Fruit fly (Drosophila melanogaster) whole organism, embryonic: ENCODE measurements around the gene Gnpat.

Source experiments
- CG1024 ChIP-seq: fragments of 200-800 bp; sonication (Bioruptor generic); IDR thresholded peaks from 2 replicates; pipeline ENCODE4 v1.3.6; 2022; ENCODE audit warnings: missing biosample characterization, missing genetic modification characterization
- CG11456 ChIP-seq: fragments of 200-800 bp; sonication (Bioruptor generic); IDR thresholded peaks from 3 replicates; pipeline ENCODE4 v1.3.6; 2022; ENCODE audit warnings: missing biosample characterization, missing genetic modification characterization
- CG11560 ChIP-seq: fragments of 200-800 bp; sonication (Bioruptor generic); IDR thresholded peaks from 3 replicates; pipeline ENCODE4 v1.3.6; 2022; ENCODE audit warnings: missing biosample characterization, missing genetic modification characterization
- CG15269 ChIP-seq: fragments of 200-800 bp; sonication (Bioruptor generic); optimal IDR thresholded peaks from 2 replicates; lab custom pipeline; 2018; ENCODE audit warnings: missing biosample characterization, mild to moderate bottlenecking, missing genetic modification characterization, moderate library complexity
- CG15601 ChIP-seq: fragments of 200-800 bp; sonication (Bioruptor generic); optimal IDR thresholded peaks from 3 replicates; lab custom pipeline; 2019; ENCODE audit warnings: missing biosample characterization, mild to moderate bottlenecking, missing genetic modification characterization, moderate library complexity
- CG15696 ChIP-seq: fragments of 200-800 bp; sonication (Bioruptor generic); optimal IDR thresholded peaks from 2 replicates; lab custom pipeline; 2019; ENCODE audit warnings: missing biosample characterization, mild to moderate bottlenecking, missing genetic modification characterization, moderate library complexity
- CG17568 ChIP-seq: fragments of 200-800 bp; sonication (Bioruptor generic); optimal IDR thresholded peaks from 2 replicates; lab custom pipeline; 2018; ENCODE audit warnings: missing biosample characterization, mild to moderate bottlenecking, missing genetic modification characterization, moderate library complexity
- CG18262 ChIP-seq: fragments of 200-800 bp; optimal IDR thresholded peaks from 3 replicates; lab custom pipeline; 2019; ENCODE audit warnings: missing biosample characterization, mild to moderate bottlenecking, missing genetic modification characterization, moderate library complexity
- CG32767 ChIP-seq: fragments of 200-800 bp; sonication (Bioruptor generic); IDR thresholded peaks from 2 replicates; pipeline ENCODE4 v1.3.6; 2022; ENCODE audit warnings: missing biosample characterization, missing genetic modification characterization
- CG3407 ChIP-seq: fragments of 200-800 bp; sonication (Bioruptor generic); optimal IDR thresholded peaks from 2 replicates; lab custom pipeline; 2018; ENCODE audit warnings: missing biosample characterization, mild to moderate bottlenecking, missing genetic modification characterization
- CG4282 ChIP-seq: fragments of 200-800 bp; sonication (Bioruptor generic); optimal IDR thresholded peaks from 2 replicates; lab custom pipeline; 2016; ENCODE audit warnings: missing biosample characterization, missing genetic modification characterization
- CG4617 ChIP-seq: fragments of 200-800 bp; sonication (Bioruptor generic); optimal IDR thresholded peaks from 3 replicates; lab custom pipeline; 2016; ENCODE audit warnings: missing biosample characterization, missing genetic modification characterization, borderline replicate concordance
- CG4730 ChIP-seq: fragments of 200-800 bp; sonication (Bioruptor generic); IDR thresholded peaks from 2 replicates; pipeline ENCODE4 v1.3.6; 2022; ENCODE audit warnings: missing biosample characterization, missing genetic modification characterization
- CG6254 ChIP-seq: fragments of 200-800 bp; sonication (Bioruptor generic); optimal IDR thresholded peaks from 3 replicates; lab custom pipeline; 2017; ENCODE audit warnings: mild to moderate bottlenecking, missing biosample characterization, missing genetic modification reagents, missing genetic modification characterization
- CG7271 ChIP-seq: fragments of 200-800 bp; sonication (Bioruptor generic); optimal IDR thresholded peaks from 2 replicates; lab custom pipeline; 2018; ENCODE audit warnings: missing biosample characterization, mild to moderate bottlenecking, missing genetic modification characterization, moderate library complexity
- CG7987 ChIP-seq: fragments of 200-800 bp; sonication (Bioruptor generic); optimal IDR thresholded peaks from 2 replicates; lab custom pipeline; 2018; ENCODE audit warnings: missing biosample characterization, mild to moderate bottlenecking, missing genetic modification characterization, moderate library complexity
- CG9215 ChIP-seq: fragments of 200-800 bp; sonication (Bioruptor generic); IDR thresholded peaks from 2 replicates; pipeline ENCODE4 v1.3.6; 2022; ENCODE audit warnings: missing biosample characterization, missing genetic modification characterization
- CG9437 ChIP-seq: fragments of 200-800 bp; sonication (Bioruptor generic); optimal IDR thresholded peaks from 2 replicates; lab custom pipeline; 2018; ENCODE audit warnings: missing biosample characterization, mild to moderate bottlenecking, missing genetic modification characterization
- CG9727 ChIP-seq: fragments of 200-800 bp; sonication (Bioruptor generic); optimal IDR thresholded peaks from 3 replicates; lab custom pipeline; 2017; ENCODE audit warnings: missing biosample characterization, mild to moderate bottlenecking, missing genetic modification characterization
- CkIIα-i1 ChIP-seq: fragments of 200-800 bp; sonication (Bioruptor generic); IDR thresholded peaks from 2 replicates; pipeline ENCODE4 v1.3.6; 2022; ENCODE audit warnings: missing biosample characterization, missing genetic modification characterization
- Deaf1 ChIP-seq: fragments of 200-800 bp; optimal IDR thresholded peaks from 3 replicates; lab custom pipeline; 2019; ENCODE audit warnings: missing biosample characterization, mild to moderate bottlenecking, missing genetic modification characterization, moderate library complexity
- Dek ChIP-seq: fragments of 200-800 bp; sonication (Bioruptor generic); optimal IDR thresholded peaks from 3 replicates; lab custom pipeline; 2019; ENCODE audit warnings: missing biosample characterization, mild to moderate bottlenecking, missing genetic modification characterization, moderate library complexity
- Dref ChIP-seq: fragments of 200-800 bp; sonication (Bioruptor generic); IDR thresholded peaks from 2 replicates; pipeline ENCODE4 v1.3.6; 2022; ENCODE audit warnings: missing biosample characterization, missing genetic modification characterization
- Hey ChIP-seq: fragments of 200-800 bp; sonication (Bioruptor generic); optimal IDR thresholded peaks from 3 replicates; lab custom pipeline; 2018; ENCODE audit warnings: missing biosample characterization, mild to moderate bottlenecking, missing genetic modification characterization
- Six4 ChIP-seq: fragments of 200-800 bp; sonication (Bioruptor generic); optimal IDR thresholded peaks from 2 replicates; lab custom pipeline; 2016; ENCODE audit warnings: missing biosample characterization, missing genetic modification characterization
- Usf ChIP-seq: fragments of 200-800 bp; sonication (Bioruptor generic); optimal IDR thresholded peaks from 2 replicates; lab custom pipeline; 2017; ENCODE audit warnings: missing genotype, missing biosample characterization, missing genetic modification characterization
- ara ChIP-seq: fragments of 200-800 bp; sonication (Bioruptor generic); IDR thresholded peaks from 2 replicates; pipeline ENCODE4 v1.3.6; 2022; ENCODE audit warnings: missing biosample characterization, missing genetic modification characterization
- bigmax ChIP-seq: fragments of 200-800 bp; sonication (Bioruptor generic); optimal IDR thresholded peaks from 2 replicates; lab custom pipeline; 2018; ENCODE audit warnings: missing biosample characterization, mild to moderate bottlenecking, missing genetic modification characterization
- cad ChIP-seq: fragments of >200 bp; optimal IDR thresholded peaks from 2 replicates; lab custom pipeline; 2017; ENCODE audit warnings: missing biosample characterization, missing genetic modification characterization
- chn ChIP-seq: fragments of 200-800 bp; sonication (Bioruptor generic); optimal IDR thresholded peaks from 2 replicates; lab custom pipeline; 2016; ENCODE audit warnings: missing biosample characterization, missing genetic modification characterization
- ci ChIP-seq: fragments of 200-800 bp; sonication (Bioruptor generic); IDR thresholded peaks from 3 replicates; pipeline ENCODE4 v1.3.6; 2022; ENCODE audit warnings: missing biosample characterization, missing genetic modification characterization
- ems ChIP-seq: fragments of 200-800 bp; sonication (Bioruptor generic); optimal IDR thresholded peaks from 3 replicates; lab custom pipeline; 2016; ENCODE audit warnings: missing biosample characterization, missing genetic modification characterization
- ewg ChIP-seq: fragments of 200-800 bp; sonication (Bioruptor generic); optimal IDR thresholded peaks from 3 replicates; lab custom pipeline; 2017; ENCODE audit warnings: mild to moderate bottlenecking, missing biosample characterization, missing genetic modification reagents, missing genetic modification characterization
- eyg ChIP-seq: fragments of 200-800 bp; sonication (Bioruptor generic); optimal IDR thresholded peaks from 3 replicates; lab custom pipeline; 2016; ENCODE audit warnings: missing biosample characterization, missing genetic modification characterization
- gem ChIP-seq: fragments of 200-800 bp; sonication (Bioruptor generic); optimal IDR thresholded peaks from 2 replicates; lab custom pipeline; 2019; ENCODE audit warnings: missing biosample characterization, mild to moderate bottlenecking, missing genetic modification characterization, moderate library complexity
- gfzf ChIP-seq: fragments of 200-800 bp; sonication (Bioruptor generic); optimal IDR thresholded peaks from 2 replicates; lab custom pipeline; 2016; ENCODE audit warnings: missing biosample characterization, mild to moderate bottlenecking, missing genetic modification characterization, moderate library complexity
- ham ChIP-seq: fragments of 200-800 bp; sonication (Bioruptor generic); IDR thresholded peaks from 2 replicates; pipeline ENCODE4 v1.3.6; 2022; ENCODE audit warnings: missing biosample characterization, missing genetic modification characterization
- knrl ChIP-seq: fragments of 200-800 bp; sonication (Bioruptor generic); IDR thresholded peaks from 3 replicates; pipeline ENCODE4 v1.3.6; 2022; ENCODE audit warnings: missing biosample characterization, missing genetic modification characterization; ENCODE audit not compliant: partially characterized antibody
- lilli ChIP-seq: fragments of 200-800 bp; sonication (Bioruptor generic); optimal IDR thresholded peaks from 3 replicates; lab custom pipeline; 2016; ENCODE audit warnings: missing biosample characterization, missing genetic modification characterization
- lmd ChIP-seq: fragments of 200-800 bp; sonication (Bioruptor generic); IDR thresholded peaks from 2 replicates; pipeline ENCODE4 v1.3.6; 2022; ENCODE audit warnings: missing biosample characterization, missing genetic modification characterization
- luna ChIP-seq: fragments of 200-800 bp; sonication (Bioruptor generic); optimal IDR thresholded peaks from 2 replicates; lab custom pipeline; 2016; ENCODE audit warnings: missing biosample characterization, missing genetic modification characterization
- pb ChIP-seq: fragments of 200-800 bp; sonication (Bioruptor generic); optimal IDR thresholded peaks from 3 replicates; lab custom pipeline; 2016; ENCODE audit warnings: missing biosample characterization, missing genetic modification characterization
- pfk ChIP-seq: fragments of 200-800 bp; sonication (Bioruptor generic); optimal IDR thresholded peaks from 2 replicates; lab custom pipeline; 2018; ENCODE audit warnings: missing biosample characterization, mild to moderate bottlenecking, missing genetic modification characterization, moderate library complexity
- pita ChIP-seq: fragments of 200-800 bp; sonication (Bioruptor generic); optimal IDR thresholded peaks from 2 replicates; lab custom pipeline; 2017; ENCODE audit warnings: missing biosample characterization, mild to moderate bottlenecking, missing genetic modification characterization
- pnt ChIP-seq: fragments of 200-800 bp; sonication (Bioruptor generic); optimal IDR thresholded peaks from 3 replicates; lab custom pipeline; 2016; ENCODE audit warnings: missing biosample characterization, missing genetic modification characterization
- run ChIP-seq: fragments of 200-800 bp; sonication (Bioruptor generic); optimal IDR thresholded peaks from 3 replicates; lab custom pipeline; 2018; ENCODE audit warnings: missing biosample characterization, mild to moderate bottlenecking, missing genetic modification characterization
- schlank ChIP-seq: fragments of 200-800 bp; sonication (Bioruptor generic); optimal IDR thresholded peaks from 2 replicates; lab custom pipeline; 2018; ENCODE audit warnings: missing biosample characterization, mild to moderate bottlenecking, missing genetic modification characterization
- sima ChIP-seq: fragments of 200-800 bp; sonication (Bioruptor generic); optimal IDR thresholded peaks from 2 replicates; lab custom pipeline; 2016; ENCODE audit warnings: missing biosample characterization, missing genetic modification characterization
- slou ChIP-seq: fragments of 200-800 bp; sonication (Bioruptor generic); optimal IDR thresholded peaks from 3 replicates; lab custom pipeline; 2016; ENCODE audit warnings: missing biosample characterization, missing genetic modification characterization
- sr ChIP-seq: fragments of 200-800 bp; sonication (Bioruptor generic); IDR thresholded peaks from 3 replicates; pipeline ENCODE4 v1.3.6; 2022; ENCODE audit warnings: missing biosample characterization, missing genetic modification characterization
- trh ChIP-seq: fragments of 200-800 bp; sonication (Bioruptor generic); optimal IDR thresholded peaks from 2 replicates; lab custom pipeline; 2016; ENCODE audit warnings: missing biosample characterization, missing genetic modification characterization
- z ChIP-seq: fragments of 200-800 bp; sonication (Bioruptor generic); IDR thresholded peaks from 3 replicates; pipeline ENCODE4 v1.3.6; 2022; ENCODE audit warnings: missing biosample characterization, missing genetic modification characterization

Gnpat gene

DNA sequence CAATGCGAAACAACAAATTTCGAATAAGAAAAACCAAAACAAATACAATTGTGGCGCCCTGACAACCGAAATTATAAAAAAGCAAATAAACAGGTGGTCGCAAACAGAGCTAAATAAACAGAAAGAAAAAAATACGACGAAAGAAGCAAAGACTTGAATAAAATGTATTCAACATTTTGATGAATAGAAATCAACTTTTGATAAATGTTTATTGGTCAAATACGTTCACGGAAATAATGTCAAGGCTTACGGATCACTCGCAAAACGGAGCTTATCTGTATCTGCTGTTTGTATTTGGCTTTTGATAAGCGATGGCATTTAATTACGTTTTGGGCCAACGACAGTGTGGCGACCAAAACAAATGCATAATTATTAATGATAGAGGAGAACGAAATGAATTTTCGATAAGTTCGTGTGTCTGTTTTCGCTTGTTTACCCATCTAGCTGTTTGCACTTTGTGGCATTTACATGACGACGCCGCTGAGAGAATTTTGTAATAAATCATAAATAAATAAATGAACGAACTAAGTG is 37.5 kb downstream of the Gnpat start (continued):
- TF ChIP-seq CG9727 (GFP tag; lab: Kevin White, UChicago) (peak; percentile 74), CG15696 (tag; lab: Kevin White, UChicago) (peak; percentile 83), bigmax (GFP tag; lab: Kevin White, UChicago) (no peak), trh (no peak), pnt (GFP tag; lab: Kevin White, UChicago) (no peak), pfk (GFP tag; lab: Kevin White, UChicago) (peak; percentile 6), CG17568 (GFP tag; lab: Kevin White, UChicago) (peak; percentile 86), ems (GFP tag; lab: Kevin White, UChicago) (no peak), lilli (no peak), sima (GFP tag; lab: Kevin White, UChicago) (peak; percentile 12), eyg (GFP tag; lab: Kevin White, UChicago) (peak; percentile 50), ci (peak; percentile 54), pita (GFP tag; lab: Kevin White, UChicago) (no peak), chn (no peak), CG7987 (GFP tag; lab: Kevin White, UChicago) (peak; percentile 37), CG4282 (GFP tag; lab: Kevin White, UChicago) (no peak), CG18262 (peak; percentile 73), luna (GFP tag; lab: Kevin White, UChicago) (no peak), CG15601 (peak; percentile 67), CG9437 (GFP tag; lab: Kevin White, UChicago) (peak; percentile 14), CG4617 (GFP tag; lab: Kevin White, UChicago) (no peak), CG11456 (GFP tag; lab: Robert Waterston, UW) (no peak), run (tag; lab: Kevin White, UChicago) (peak; percentile 87), sr (GFP tag; lab: Robert Waterston, UW) (no peak), schlank (tag; lab: Kevin White, UChicago) (no peak), CG1024 (GFP tag; lab: Robert Waterston, UW) (0 out of 2 replicates have a peak, but pooled peaks have one; percentile 16), CG15269 (tag; lab: Kevin White, UChicago) (peak; percentile 51), CG7271 (tag; lab: Kevin White, UChicago) (no peak), CG6254 (GFP tag; lab: Kevin White, UChicago) (peak; percentile 53), CG32767 (GFP tag; lab: Robert Waterston, UW) (peak; percentile 43; the same call in 1 of the 2 replicates), ewg (no peak), CG3407 (peak; percentile 55), lmd (GFP tag; lab: Robert Waterston, UW) (no peak), Six4 (GFP tag; lab: Kevin White, UChicago) (no peak), CG11560 (no peak), Dref (no peak), pb (GFP tag; lab: Kevin White, UChicago) (no peak), Hey (tag; lab: Kevin White, UChicago) (peak; percentile 11), CG4730 (GFP tag; lab: Robert Waterston, UW) (no peak), knrl (GFP tag; lab: Robert Waterston, UW) (no peak), cad (GFP tag; lab: Kevin White, UChicago) (no peak), Dek (tag; lab: Kevin White, UChicago) (peak; percentile 44), gfzf (GFP tag; lab: Kevin White, UChicago) (no peak), CG9215 (GFP tag; lab: Robert Waterston, UW) (no peak), gem (tag; lab: Kevin White, UChicago) (peak; percentile 66), Usf (GFP tag; lab: Kevin White, UChicago) (no peak), Deaf1 (tag; lab: Kevin White, UChicago) (no peak), ham (GFP tag; lab: Robert Waterston, UW) (no peak), CkIIα-i1 (GFP tag; lab: Robert Waterston, UW) (no peak), slou (GFP tag; lab: Kevin White, UChicago) (no peak), ara (GFP tag; lab: Robert Waterston, UW) (no peak), z (GFP tag; lab: Robert Waterston, UW) (no peak)
